Worm (Caenorhabditis elegans): Measurements from ENCODE around the gene lim-4.
A peak's percentile ranks its signal among the peaks of the same experiment; 100 is the strongest.

lim-4 gene

ce11 chrX:3821609-3822008, 51.7 kb downstream of the lim-4 start:
- no peak for TF ChIP-seq attf-4 (tag; optimal IDR thresholded peaks at IDR 0.05)
- TF ChIP-seq egl-43 (GFP tag; IDR thresholded peaks at IDR 0.05): 0 out of 2 replicates have a peak, but pooled peaks have one; percentile 28
- TF ChIP-seq Y5F2A.4 (GFP tag; optimal IDR thresholded peaks at IDR 0.05): peak; percentile 38
- TF ChIP-seq lsy-2 (tag; optimal IDR thresholded peaks at IDR 0.05): no peak
- peak; percentile 93 for TF ChIP-seq aha-1 (tag)
- peak; percentile 19 for TF ChIP-seq mes-2 (tag; optimal IDR thresholded peaks at IDR 0.05; ENCODE audit: poor library complexity, severe bottlenecking)
- no peak for TF ChIP-seq dmd-6 (GFP tag; IDR thresholded peaks at IDR 0.05)
- TF ChIP-seq unc-62 (GFP tag; optimal IDR thresholded peaks at IDR 0.05 in 1 of 2): peak in 1 of 2 experiments; percentile 33
- no peak for TF ChIP-seq unc-62 (tag; optimal IDR thresholded peaks at IDR 0.05)

- TF ChIP-seq T20F7.1 (GFP tag; optimal IDR thresholded peaks at IDR 0.05) (no peak), nhr-111 (GFP tag; optimal IDR thresholded peaks at IDR 0.05) (no peak), daf-12 (tag; optimal IDR thresholded peaks at IDR 0.05) (no peak), ceh-32 (tag; optimal IDR thresholded peaks at IDR 0.05; ENCODE audit: poor library complexity) (no peak), dmd-6 (GFP tag; IDR thresholded peaks at IDR 0.05) (peak; percentile 78), Y75B8A.6 (GFP tag; IDR thresholded peaks at IDR 0.05) (no peak), ceh-20 (GFP tag; IDR thresholded peaks at IDR 0.05) (no peak), zip-2 (tag; optimal IDR thresholded peaks at IDR 0.05) (no peak), hlh-30 (tag; optimal IDR thresholded peaks at IDR 0.05; ENCODE audit: insufficient read depth) (peak; percentile 10), nhr-76 (tag; optimal IDR thresholded peaks at IDR 0.05) (no peak), unc-130 (GFP tag; optimal IDR thresholded peaks at IDR 0.05) (no peak), daf-19 (GFP tag; conservative IDR thresholded peaks at IDR 0.05) (no peak), spr-3 (GFP tag; optimal IDR thresholded peaks at IDR 0.05) (no peak), pha-4 (GFP tag; IDR thresholded peaks at IDR 0.05) (peak; percentile 27; the same call in 1 of the 2 replicates), pha-4 (tag; optimal IDR thresholded peaks at IDR 0.05) (no peak), skn-1 (tag; optimal IDR thresholded peaks at IDR 0.05) (no peak), lin-29 (GFP tag; IDR thresholded peaks at IDR 0.05) (no peak), ZK337.2 (GFP tag; IDR thresholded peaks at IDR 0.05) (no peak), F26F4.8 (GFP tag; conservative IDR thresholded peaks at IDR 0.05) (no peak), spr-1 (tag; optimal IDR thresholded peaks at IDR 0.05) (no peak), nhr-41 (GFP tag; IDR thresholded peaks at IDR 0.05) (no peak), F37D6.2 (tag; optimal IDR thresholded peaks at IDR 0.05) (no peak), T26A8.4 (GFP tag; IDR thresholded peaks at IDR 0.05) (no peak), saeg-2 (GFP tag; IDR thresholded peaks at IDR 0.05) (no peak), ztf-11 (tag; optimal IDR thresholded peaks at IDR 0.05) (no peak), unc-62 (GFP tag; optimal IDR thresholded peaks at IDR 0.05 in 1 of 2) (no peak), unc-62 (tag; optimal IDR thresholded peaks at IDR 0.05) (no peak), php-3 (GFP tag; IDR thresholded peaks at IDR 0.05) (no peak), set-16 (GFP tag; IDR thresholded peaks at IDR 0.05) (no peak), ztf-7 (tag; optimal IDR thresholded peaks at IDR 0.05) (no peak), zag-1 (tag; optimal IDR thresholded peaks at IDR 0.05) (no peak), ceh-82 (tag; optimal IDR thresholded peaks at IDR 0.05) (no peak), nhr-10 (tag; optimal IDR thresholded peaks at IDR 0.05) (no peak), duxl-1 (tag; optimal IDR thresholded peaks at IDR 0.05; ENCODE audit: poor library complexity) (no peak), Y105C5A.15 (GFP tag; IDR thresholded peaks at IDR 0.05) (no peak), lin-1 (GFP tag; IDR thresholded peaks at IDR 0.05) (peak; percentile 33; the same call in 1 of the 2 replicates), vab-7 (GFP tag; IDR thresholded peaks at IDR 0.05) (no peak), mdt-29 (GFP tag; IDR thresholded peaks at IDR 0.05) (no peak), daf-8 (GFP tag; IDR thresholded peaks at IDR 0.05) (no peak), nhr-237 (tag; optimal IDR thresholded peaks at IDR 0.05) (no peak), Y48G9A.11 (GFP tag; IDR thresholded peaks at IDR 0.05) (no peak), ceh-44 (GFP tag; IDR thresholded peaks at IDR 0.05) (no peak), madf-9 (GFP tag; conservative IDR thresholded peaks at IDR 0.05) (no peak), lsy-2 (tag; optimal IDR thresholded peaks at IDR 0.05) (no peak), unc-39 (tag; optimal IDR thresholded peaks at IDR 0.05) (no peak), zip-11 (GFP tag; IDR thresholded peaks at IDR 0.05) (no peak)
These were observed 52.7 kb downstream of the lim-4 start for ce11 chrX:3820666-3821065.
